Worm (Caenorhabditis elegans): ENCODE measurements around the gene F16G10.7.

DNA sequence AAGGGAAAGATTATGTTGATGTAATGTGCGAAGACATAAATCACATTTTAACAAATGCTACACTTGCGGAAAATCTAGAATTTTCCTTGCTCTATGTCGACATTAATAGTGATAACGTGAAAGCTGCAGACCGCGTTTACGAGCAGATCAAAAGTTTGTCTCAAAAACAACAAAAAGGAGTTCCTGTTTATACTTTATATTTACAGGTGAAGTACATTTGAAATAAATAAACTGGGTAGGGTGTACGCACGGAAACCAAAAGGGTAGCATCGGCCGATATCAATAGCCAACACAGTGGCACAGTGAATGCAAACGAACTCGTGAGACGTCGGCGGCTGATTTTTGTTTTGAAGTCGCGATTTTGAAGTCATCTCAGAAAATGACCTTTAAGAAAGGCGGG, 42.4 kb upstream of the F16G10.7 start:
- TF ChIP-seq nhr-80 (tag; optimal IDR thresholded peaks at IDR 0.05) (no peak), Y79H2A.3 (GFP tag; conservative IDR thresholded peaks at IDR 0.05) (no peak), sea-2 (GFP tag; IDR thresholded peaks at IDR 0.05) (no peak), rec-8 (tag; optimal IDR thresholded peaks at IDR 0.05) (no peak)

Data from whole organism, young adult.